Worm (Caenorhabditis elegans) whole organism, L2 larva: ENCODE data around the gene uba-1.

Source experiments
- alr-1 ChIP-seq: fragments of 150-350 bp; optimal IDR thresholded peaks from 2 replicates; lab custom pipeline; 2014; ENCODE audit warnings: missing biosample characterization, missing genetic modification characterization
- lin-13 ChIP-seq: fragments of 150-350 bp; optimal IDR thresholded peaks from 2 replicates; lab custom pipeline; 2014; ENCODE audit warnings: missing biosample characterization, missing genetic modification reagents, missing genetic modification characterization
- lin-39 ChIP-seq: fragments of 150-350 bp; optimal IDR thresholded peaks from 2 replicates; lab custom pipeline; 2014; ENCODE audit warnings: missing biosample characterization, missing genetic modification reagents, missing genetic modification characterization
- skn-1 ChIP-seq: sonication (generic microtip); optimal IDR thresholded peaks from 2 replicates; lab custom pipeline; 2017; ENCODE audit warnings: missing biosample characterization, missing genetic modification characterization
- snpc-4 ChIP-seq: fragments of 150-350 bp; optimal IDR thresholded peaks from 2 replicates; lab custom pipeline; 2014; ENCODE audit warnings: missing biosample characterization, missing genetic modification characterization
- unc-39 ChIP-seq: fragments of 150-350 bp; optimal IDR thresholded peaks from 2 replicates; lab custom pipeline; 2014; ENCODE audit warnings: missing biosample characterization, missing genetic modification characterization

- TF ChIP-seq lin-13 (GFP tag; lab: Kevin White, UChicago) = no peak
- TF ChIP-seq unc-39 (tag; lab: Kevin White, UChicago) = no peak
- TF ChIP-seq alr-1 (tag; lab: Kevin White, UChicago) = no peak
- TF ChIP-seq skn-1 (tag; lab: Kevin White, UChicago) = no peak
- no peak for TF ChIP-seq snpc-4
- TF ChIP-seq lin-39 (tag; lab: Kevin White, UChicago) = no peak
Measured at ce11 chrIV:10021283-10021682, 26.5 kb upstream of the uba-1 start, which contains the start of gene F44D12.19.
